Fruit fly (Drosophila melanogaster) whole organism, prepupa: Measurements from ENCODE around the gene Osi18.

Experiments
- Blimp-1 ChIP-seq: fragments of 200-800 bp; sonication (Bioruptor generic); optimal IDR thresholded peaks from 3 replicates; lab custom pipeline; 2017; ENCODE audit warnings: missing biosample characterization, missing genetic modification characterization, mild to moderate bottlenecking, moderate library complexity, missing genetic modification reagents
- CG16779 ChIP-seq: fragments of 200-800 bp; sonication (Bioruptor generic); optimal IDR thresholded peaks from 3 replicates; lab custom pipeline; 2017; ENCODE audit warnings: missing biosample characterization, mild to moderate bottlenecking, missing genetic modification characterization
- CG32006 ChIP-seq: fragments of 200-800 bp; sonication (Bioruptor generic); optimal IDR thresholded peaks from 3 replicates; lab custom pipeline; 2017; ENCODE audit warnings: missing biosample characterization, mild to moderate bottlenecking, missing genetic modification characterization
- CG8319 ChIP-seq: fragments of 200-800 bp; sonication (Bioruptor generic); optimal IDR thresholded peaks from 3 replicates; lab custom pipeline; 2016; ENCODE audit warnings: missing biosample characterization, missing genetic modification characterization
- CG8632 ChIP-seq: fragments of 200-800 bp; sonication (Bioruptor generic); optimal IDR thresholded peaks from 3 replicates; lab custom pipeline; 2016; ENCODE audit warnings: missing biosample characterization, missing genetic modification characterization
- Eip75B ChIP-seq: fragments of 200-800 bp; sonication (Bioruptor generic); optimal IDR thresholded peaks from 3 replicates; lab custom pipeline; 2016; ENCODE audit warnings: missing biosample characterization, missing genetic modification characterization
- Hr38 ChIP-seq: sonication (Bioruptor generic); optimal IDR thresholded peaks from 2 replicates; lab custom pipeline; 2016; ENCODE audit warnings: missing biosample characterization, missing genetic modification characterization
- Hr39 ChIP-seq: fragments of 200-800 bp; sonication (Bioruptor generic); optimal IDR thresholded peaks from 2 replicates; lab custom pipeline; 2016; ENCODE audit warnings: missing biosample characterization, missing genetic modification characterization
- Lpt ChIP-seq: fragments of 200-800 bp; sonication (Bioruptor generic); optimal IDR thresholded peaks from 3 replicates; lab custom pipeline; 2016; ENCODE audit warnings: missing biosample characterization, missing genetic modification characterization
- Smox ChIP-seq: fragments of 200-800 bp; sonication (Bioruptor generic); optimal IDR thresholded peaks from 3 replicates; lab custom pipeline; 2016; ENCODE audit warnings: missing biosample characterization, missing genetic modification characterization
- Sox102F ChIP-seq: fragments of 200-800 bp; sonication (Bioruptor generic); optimal IDR thresholded peaks from 2 replicates; lab custom pipeline; 2016; ENCODE audit warnings: missing biosample characterization, mild to moderate bottlenecking, missing genetic modification characterization
- lz ChIP-seq: fragments of 200-800 bp; sonication (Bioruptor generic); optimal IDR thresholded peaks from 3 replicates; lab custom pipeline; 2016; ENCODE audit warnings: missing biosample characterization, missing genetic modification characterization

DNA sequence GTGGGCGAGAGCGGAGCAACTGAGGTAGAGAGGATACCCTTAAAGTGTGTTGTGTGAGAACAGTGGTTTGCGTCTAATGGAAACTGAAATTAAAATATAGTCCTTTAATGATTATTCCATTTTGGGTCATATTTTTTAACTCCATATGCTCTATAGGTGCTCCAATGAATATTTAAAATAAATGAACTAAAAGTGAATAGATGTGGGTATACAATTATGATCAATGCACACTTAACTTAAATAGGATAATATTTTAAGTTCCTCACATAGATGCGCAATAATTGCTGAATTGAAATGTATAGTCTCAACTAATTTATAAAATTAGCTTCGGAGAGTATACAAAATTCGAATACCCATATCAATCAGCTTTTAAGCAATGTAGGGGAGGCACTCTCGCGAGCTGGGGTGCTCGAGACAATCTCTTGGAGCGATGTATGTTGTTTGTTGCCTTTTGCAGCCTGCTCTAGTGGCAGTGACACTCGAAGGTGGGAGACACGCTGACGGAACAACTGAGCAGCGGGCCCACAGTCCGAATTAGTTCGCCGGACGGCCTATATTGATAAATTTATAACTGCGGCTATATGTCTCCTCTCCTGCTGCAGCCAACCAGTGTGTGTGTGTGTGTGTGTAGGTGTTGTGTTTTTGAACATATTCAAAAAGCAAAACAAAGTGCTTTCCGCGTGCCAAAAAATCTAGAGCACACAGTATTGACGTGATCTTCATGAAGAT is 23.7 kb downstream of the Osi18 start:
- TF ChIP-seq CG32006 (GFP tag; lab: Kevin White, UChicago) (peak; percentile 92), CG8632 (GFP tag; lab: Kevin White, UChicago) (peak; percentile 81), Smox (GFP tag; lab: Kevin White, UChicago) (peak; percentile 80), CG16779 (tag; lab: Kevin White, UChicago) (no peak), Hr38 (GFP tag; lab: Kevin White, UChicago) (no peak), Eip75B (GFP tag; lab: Kevin White, UChicago) (peak; percentile 84), Lpt (peak; percentile 71), Sox102F (GFP tag; lab: Kevin White, UChicago) (peak; percentile 77), lz (GFP tag; lab: Kevin White, UChicago) (peak; percentile 80), Hr39 (GFP tag; lab: Kevin White, UChicago) (peak; percentile 81), CG8319 (GFP tag; lab: Kevin White, UChicago) (peak; percentile 64), Blimp-1 (GFP tag; lab: Kevin White, UChicago) (no peak)
